Worm (Caenorhabditis elegans): ENCODE results near the gene nhr-57.

Gene nhr-57

DNA sequence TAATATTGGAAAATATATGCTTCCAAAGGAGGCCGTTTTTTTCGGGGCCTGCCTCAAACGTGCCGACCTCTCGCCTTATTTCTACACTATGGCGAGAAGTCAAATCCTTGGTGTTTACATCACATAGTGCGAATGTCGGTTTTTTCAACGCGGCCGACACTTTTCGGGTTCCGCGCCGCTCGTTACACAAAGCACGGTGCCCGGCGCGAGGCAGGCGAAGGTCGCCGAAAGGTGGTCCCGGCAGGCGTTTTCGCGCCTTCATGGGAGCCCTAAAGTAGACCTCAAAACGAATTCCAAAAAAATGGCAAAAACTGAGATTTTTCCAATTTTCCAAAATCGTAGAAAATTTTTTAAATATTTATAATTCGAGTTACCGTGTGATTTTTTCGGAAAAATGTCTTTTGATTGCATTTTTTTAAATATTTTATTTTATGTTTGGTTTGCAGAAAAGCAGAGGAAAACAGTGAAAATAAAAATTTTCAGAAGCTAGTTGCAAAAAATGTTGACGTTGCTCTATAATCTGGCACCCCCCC is 6.1 kb upstream of the nhr-57 start, which contains the start of gene T05B4.12:
T05B4.12 (minus strand) TSS at position 483 of the 533 bp plus-strand sequence.
- no peak for TF ChIP-seq hmg-11 (tag; optimal IDR thresholded peaks at IDR 0.05)
- no peak for TF ChIP-seq ceh-82 (tag; optimal IDR thresholded peaks at IDR 0.05)
- TF ChIP-seq aly-2 (tag; optimal IDR thresholded peaks at IDR 0.05), result no peak
- no peak for TF ChIP-seq mdl-1 (tag; optimal IDR thresholded peaks at IDR 0.05)
- no peak for TF ChIP-seq nhr-28 (tag; optimal IDR thresholded peaks at IDR 0.05)
- no peak for TF ChIP-seq nhr-77 (tag; optimal IDR thresholded peaks at IDR 0.05)
- no peak for TF ChIP-seq lin-39 (tag; optimal IDR thresholded peaks at IDR 0.05)
- TF ChIP-seq ceh-9 (tag; optimal IDR thresholded peaks at IDR 0.05), result no peak
- no peak for TF ChIP-seq elt-3 (tag; optimal IDR thresholded peaks at IDR 0.05)
- TF ChIP-seq nhr-76 (tag; optimal IDR thresholded peaks at IDR 0.05), result no peak
- TF ChIP-seq jun-1 (tag; optimal IDR thresholded peaks at IDR 0.05), result no peak
- no peak for TF ChIP-seq snpc-4 (tag; optimal IDR thresholded peaks at IDR 0.05)
- TF ChIP-seq pha-4 (tag; optimal IDR thresholded peaks at IDR 0.05), result no peak
- no peak for TF ChIP-seq nhr-67 (tag; optimal IDR thresholded peaks at IDR 0.05)
- TF ChIP-seq nhr-23 (tag; optimal IDR thresholded peaks at IDR 0.05), result no peak
- no peak for TF ChIP-seq egl-27 (tag; optimal IDR thresholded peaks at IDR 0.05)
- no peak for TF ChIP-seq nhr-12 (tag; optimal IDR thresholded peaks at IDR 0.05)
- TF ChIP-seq nhr-11 (tag; optimal IDR thresholded peaks at IDR 0.05), result no peak

DNA sequence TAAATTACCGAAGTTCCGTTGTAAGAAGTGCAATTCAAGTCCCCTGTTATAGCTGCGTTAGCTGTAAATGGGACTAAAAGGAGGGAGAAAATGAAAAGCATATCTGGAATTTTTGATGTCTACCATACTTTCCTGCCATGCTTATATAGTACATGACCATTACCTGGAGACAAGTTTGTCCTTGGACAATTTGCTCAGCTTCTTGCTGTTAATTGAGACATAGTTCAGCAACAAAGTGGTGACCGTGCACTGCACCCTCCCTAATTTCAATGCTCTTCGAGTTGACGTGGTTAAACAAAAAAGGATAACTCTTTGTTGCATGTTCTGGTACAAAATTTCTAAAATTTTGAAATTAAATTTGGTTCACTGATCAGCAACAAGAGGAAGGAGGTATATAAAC is 4.3 kb upstream of the nhr-57 start, which contains the start of gene T05B4.13:
T05B4.13 (minus strand) TSS at position 101 of the 400 bp plus-strand sequence.
- TF ChIP-seq mdl-1 (tag; optimal IDR thresholded peaks at IDR 0.05), result no peak
- no peak for TF ChIP-seq nhr-77 (tag; optimal IDR thresholded peaks at IDR 0.05)
- TF ChIP-seq pha-4 (tag; optimal IDR thresholded peaks at IDR 0.05), result no peak
- no peak for TF ChIP-seq skn-1 (tag; optimal IDR thresholded peaks at IDR 0.05)
- TF ChIP-seq jun-1 (tag; optimal IDR thresholded peaks at IDR 0.05), result no peak
- no peak for TF ChIP-seq nhr-12 (tag; optimal IDR thresholded peaks at IDR 0.05)
- TF ChIP-seq unc-62 (GFP tag; optimal IDR thresholded peaks at IDR 0.05), result no peak
- TF ChIP-seq unc-39 (tag; optimal IDR thresholded peaks at IDR 0.05), result no peak
- no peak for TF ChIP-seq lin-15B (tag; optimal IDR thresholded peaks at IDR 0.05)
- no peak for TF ChIP-seq egl-5 (tag; optimal IDR thresholded peaks at IDR 0.05)
- no peak for TF ChIP-seq nhr-11 (tag; optimal IDR thresholded peaks at IDR 0.05)
- TF ChIP-seq ztf-4 (tag; optimal IDR thresholded peaks at IDR 0.05), result no peak

DNA sequence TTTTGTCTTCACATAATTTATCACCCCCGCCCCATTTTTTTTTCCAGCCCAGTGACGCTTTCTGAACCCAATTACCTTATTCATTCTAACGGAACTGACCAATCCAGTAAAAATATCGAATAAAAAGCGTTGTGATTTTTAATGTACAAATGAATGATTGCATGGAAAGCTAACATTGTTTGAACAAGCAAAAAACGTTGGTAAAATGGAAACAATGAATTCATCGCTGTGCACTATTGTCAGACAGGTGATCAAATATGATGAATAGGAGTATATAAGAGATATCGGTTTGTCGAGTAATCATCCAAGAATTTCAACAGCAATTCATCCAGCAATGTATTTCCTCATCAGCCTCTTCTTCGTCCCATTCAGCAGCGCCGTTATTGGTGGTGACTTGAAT is 2.1 kb upstream of the nhr-57 start, which contains the start of gene phat-4:
phat-4 (plus strand) TSS at position 301 of the 400 bp plus-strand sequence.
- TF ChIP-seq jun-1 (tag; optimal IDR thresholded peaks at IDR 0.05), result no peak
- TF ChIP-seq lin-15B (tag; optimal IDR thresholded peaks at IDR 0.05), result no peak
- TF ChIP-seq skn-1 (tag; optimal IDR thresholded peaks at IDR 0.05), result no peak
- TF ChIP-seq ceh-28 (tag; optimal IDR thresholded peaks at IDR 0.05), result no peak
- no peak for TF ChIP-seq nhr-67 (tag; optimal IDR thresholded peaks at IDR 0.05)
- TF ChIP-seq ceh-9 (tag; optimal IDR thresholded peaks at IDR 0.05), result no peak
- TF ChIP-seq sea-2 (GFP tag; optimal IDR thresholded peaks at IDR 0.05), result no peak
- TF ChIP-seq snpc-4 (tag; optimal IDR thresholded peaks at IDR 0.05), result no peak
- no peak for TF ChIP-seq nhr-23 (tag; optimal IDR thresholded peaks at IDR 0.05)
- TF ChIP-seq nhr-76 (tag; optimal IDR thresholded peaks at IDR 0.05), result no peak
- no peak for TF ChIP-seq nhr-237 (tag; optimal IDR thresholded peaks at IDR 0.05)
- TF ChIP-seq pha-4 (tag; optimal IDR thresholded peaks at IDR 0.05), result no peak
- no peak for TF ChIP-seq nhr-77 (tag; optimal IDR thresholded peaks at IDR 0.05)
- no peak for TF ChIP-seq elt-1 (tag; optimal IDR thresholded peaks at IDR 0.05)

DNA sequence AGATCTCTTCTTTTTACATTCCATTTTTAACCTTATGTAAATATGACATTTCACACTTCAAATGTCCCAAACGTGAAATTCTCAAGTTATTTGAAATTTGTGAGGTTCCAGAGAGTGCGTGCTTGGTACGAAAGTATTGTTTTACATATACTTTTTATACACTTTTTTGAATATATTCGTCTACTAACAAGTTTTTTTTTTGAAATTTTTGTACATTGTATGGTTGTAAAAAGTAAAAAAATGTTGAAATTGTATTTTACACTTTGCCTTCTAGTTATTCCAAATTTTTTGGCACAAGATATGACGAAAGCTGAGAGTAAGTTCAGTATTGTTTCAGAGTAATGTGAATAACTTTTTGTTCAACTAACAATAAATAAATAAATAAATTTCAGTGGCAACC is 3.0 kb downstream of the nhr-57 start, which contains the start of gene lgc-1:
lgc-1 (plus strand) TSS at position 301 of the 400 bp plus-strand sequence.
- TF ChIP-seq ama-1 (optimal IDR thresholded peaks at IDR 0.05) (no peak), nfya-1 (tag; optimal IDR thresholded peaks at IDR 0.05; ENCODE audit: insufficient read depth) (no peak), daf-12 (tag; optimal IDR thresholded peaks at IDR 0.05) (no peak), ztf-4 (tag; optimal IDR thresholded peaks at IDR 0.05) (no peak), elt-3 (tag; optimal IDR thresholded peaks at IDR 0.05) (no peak)

DNA sequence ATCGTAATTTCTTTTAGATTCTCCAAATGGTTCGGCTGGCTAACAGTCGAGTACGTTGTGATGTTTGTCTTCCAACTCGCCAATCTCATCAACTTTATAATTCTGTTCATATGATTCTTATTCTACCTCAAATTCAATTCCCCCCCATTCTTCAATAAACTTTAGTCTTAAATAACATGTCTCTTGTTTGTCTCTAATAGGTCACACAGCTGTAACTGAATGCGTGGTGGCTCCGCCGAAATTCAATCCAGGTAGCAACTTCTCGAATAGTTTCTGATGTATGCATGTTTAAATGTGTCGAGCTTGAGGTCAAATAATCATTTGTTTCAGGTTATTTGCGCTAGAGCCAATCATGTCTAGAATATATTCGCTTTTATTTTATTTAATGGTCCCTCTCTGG is 7.0 kb downstream of the nhr-57 start, which contains the start of gene lgc-29:
lgc-29 (plus strand) TSS at position 301 of the 400 bp plus-strand sequence.
- TF ChIP-seq unc-62 (GFP tag; optimal IDR thresholded peaks at IDR 0.05) (no peak), unc-39 (tag; optimal IDR thresholded peaks at IDR 0.05) (no peak), ceh-28 (tag; optimal IDR thresholded peaks at IDR 0.05) (no peak), daf-12 (tag; optimal IDR thresholded peaks at IDR 0.05) (no peak), ztf-4 (tag; optimal IDR thresholded peaks at IDR 0.05) (no peak), pqm-1 (tag; optimal IDR thresholded peaks at IDR 0.05) (no peak), nhr-28 (tag; optimal IDR thresholded peaks at IDR 0.05) (no peak), fkh-2 (tag; optimal IDR thresholded peaks at IDR 0.05) (no peak), ceh-9 (tag; optimal IDR thresholded peaks at IDR 0.05) (no peak), mml-1 (tag; optimal IDR thresholded peaks at IDR 0.05) (no peak), nhr-43 (tag; optimal IDR thresholded peaks at IDR 0.05; ENCODE audit: poor library complexity, severe bottlenecking) (no peak), nhr-11 (tag; optimal IDR thresholded peaks at IDR 0.05) (no peak), nhr-76 (tag; optimal IDR thresholded peaks at IDR 0.05) (no peak), sea-2 (GFP tag; optimal IDR thresholded peaks at IDR 0.05) (no peak), pha-4 (tag; optimal IDR thresholded peaks at IDR 0.05) (no peak), R02D3.7 (tag; optimal IDR thresholded peaks at IDR 0.05) (no peak), fkh-10 (GFP tag; optimal IDR thresholded peaks at IDR 0.05) (no peak), egl-5 (tag; optimal IDR thresholded peaks at IDR 0.05) (no peak)
